Fruit fly (Drosophila melanogaster) whole organism, embryonic: ENCODE measurements around the gene Mlc-c.

Experiments used
- B-H2 ChIP-seq: fragments of 200-800 bp; sonication (Bioruptor generic); optimal IDR thresholded peaks from 2 replicates; lab custom pipeline; 2018; ENCODE audit warnings: missing biosample characterization, mild to moderate bottlenecking, missing genetic modification characterization
- CG13296 ChIP-seq: fragments of 200-800 bp; sonication (Bioruptor generic); optimal IDR thresholded peaks from 3 replicates; lab custom pipeline; 2018; ENCODE audit warnings: missing biosample characterization, mild to moderate bottlenecking, missing genetic modification characterization
- CG13424 ChIP-seq: fragments of 200-800 bp; sonication (Bioruptor generic); optimal IDR thresholded peaks from 2 replicates; lab custom pipeline; 2019; ENCODE audit warnings: missing biosample characterization, mild to moderate bottlenecking, missing genetic modification characterization, moderate library complexity
- CG16813 ChIP-seq: fragments of 200-800 bp; sonication (Bioruptor generic); IDR thresholded peaks from 3 replicates; pipeline ENCODE4 v1.3.6; 2022; ENCODE audit warnings: missing biosample characterization, missing genetic modification characterization; ENCODE audit not compliant: partially characterized antibody
- CG16815 ChIP-seq: fragments of 200-800 bp; sonication (Bioruptor generic); optimal IDR thresholded peaks from 3 replicates; lab custom pipeline; 2017; ENCODE audit warnings: missing biosample characterization, mild to moderate bottlenecking, missing genetic modification characterization
- CG17802 ChIP-seq: fragments of 200-800 bp; sonication (Bioruptor generic); optimal IDR thresholded peaks from 2 replicates; lab custom pipeline; 2018; ENCODE audit warnings: missing biosample characterization, mild to moderate bottlenecking, missing genetic modification characterization, moderate library complexity
- CG2875 ChIP-seq: fragments of 200-800 bp; sonication (Bioruptor generic); optimal IDR thresholded peaks from 2 replicates; lab custom pipeline; 2017; ENCODE audit warnings: missing biosample characterization, mild to moderate bottlenecking, missing genetic modification characterization, missing genetic modification reagents
- CG33213 ChIP-seq: fragments of 200-800 bp; sonication (Bioruptor generic); optimal IDR thresholded peaks from 3 replicates; lab custom pipeline; 2016; ENCODE audit warnings: missing biosample characterization, missing genetic modification characterization
- CG4282 ChIP-seq: fragments of 200-800 bp; sonication (Bioruptor generic); optimal IDR thresholded peaks from 2 replicates; lab custom pipeline; 2016; ENCODE audit warnings: missing biosample characterization, missing genetic modification characterization
- CG5245 ChIP-seq: fragments of 200-800 bp; sonication (Bioruptor generic); optimal IDR thresholded peaks from 3 replicates; lab custom pipeline; 2016; ENCODE audit warnings: missing biosample characterization, missing genetic modification characterization
- CG9215 ChIP-seq: fragments of 200-800 bp; sonication (Bioruptor generic); IDR thresholded peaks from 2 replicates; pipeline ENCODE4 v1.3.6; 2022; ENCODE audit warnings: missing biosample characterization, missing genetic modification characterization
- CG9876 ChIP-seq: fragments of 200-800 bp; sonication (Bioruptor generic); optimal IDR thresholded peaks from 2 replicates; lab custom pipeline; 2016; ENCODE audit warnings: missing biosample characterization, missing genetic modification characterization
- CkIIα-i1 ChIP-seq: fragments of 200-800 bp; sonication (Bioruptor generic); IDR thresholded peaks from 2 replicates; pipeline ENCODE4 v1.3.6; 2022; ENCODE audit warnings: missing biosample characterization, missing genetic modification characterization
- D ChIP-seq, 2 experiments: fragments of 200-800 bp in 1 of 2; fragments of >200 bp in 1 of 2; sonication (Bioruptor generic) in 1 of 2; optimal IDR thresholded peaks; 2 replicates in 1 of 2; 3 replicates in 1 of 2; lab custom pipeline; 2017; ENCODE audit warnings: mild to moderate bottlenecking in 1 of 2, missing biosample characterization in 1 of 2, missing genetic modification characterization in 1 of 2, missing genetic modification reagents in 1 of 2
- Dbx ChIP-seq: fragments of 200-800 bp; sonication (Bioruptor generic); IDR thresholded peaks from 3 replicates; pipeline ENCODE4 v1.3.6; 2022; ENCODE audit warnings: missing biosample characterization, missing genetic modification characterization
- ERR ChIP-seq: fragments of 200-800 bp; sonication (Bioruptor generic); optimal IDR thresholded peaks from 2 replicates; lab custom pipeline; 2016; ENCODE audit warnings: missing biosample characterization, missing genetic modification characterization
- Fer2 ChIP-seq: fragments of 200-800 bp; sonication (Bioruptor generic); optimal IDR thresholded peaks from 2 replicates; lab custom pipeline; 2018; ENCODE audit warnings: missing biosample characterization, mild to moderate bottlenecking, missing genetic modification characterization, moderate library complexity
- H15 ChIP-seq: fragments of 200-800 bp; sonication (Bioruptor generic); IDR thresholded peaks from 3 replicates; pipeline ENCODE4 v1.3.6; 2022; ENCODE audit warnings: missing biosample characterization, missing genetic modification characterization
- HLH3B ChIP-seq: fragments of 200-800 bp; sonication (Bioruptor generic); IDR thresholded peaks from 2 replicates; pipeline ENCODE4 v1.3.6; 2022; ENCODE audit warnings: missing biosample characterization, missing genetic modification characterization
- Hmr ChIP-seq: fragments of 200-800 bp; sonication (Bioruptor generic); optimal IDR thresholded peaks from 3 replicates; lab custom pipeline; 2017; ENCODE audit warnings: mild to moderate bottlenecking, missing biosample characterization, missing genetic modification reagents, missing genetic modification characterization
- Hr3 ChIP-seq: fragments of 200-800 bp; sonication (Bioruptor generic); optimal IDR thresholded peaks from 3 replicates; lab custom pipeline; 2016; ENCODE audit warnings: missing biosample characterization, missing genetic modification characterization
- Nf-YB ChIP-seq: fragments of 200-800 bp; sonication (Bioruptor generic); optimal IDR thresholded peaks from 3 replicates; lab custom pipeline; 2019; ENCODE audit warnings: missing biosample characterization, mild to moderate bottlenecking, missing genetic modification characterization, moderate library complexity
- NfI ChIP-seq: fragments of 200-800 bp; sonication (Bioruptor generic); optimal IDR thresholded peaks from 3 replicates; lab custom pipeline; 2018; ENCODE audit warnings: missing biosample characterization, mild to moderate bottlenecking, missing genetic modification characterization, moderate library complexity
- al ChIP-seq: fragments of 200-800 bp; sonication (Bioruptor generic); IDR thresholded peaks from 2 replicates; pipeline ENCODE4 v1.3.6; 2022; ENCODE audit warnings: missing biosample characterization, missing genetic modification characterization
- ato ChIP-seq: fragments of 200-800 bp; sonication (Bioruptor generic); IDR thresholded peaks from 2 replicates; pipeline ENCODE4 v1.3.6; 2022; ENCODE audit warnings: missing biosample characterization, missing genetic modification characterization; ENCODE audit not compliant: partially characterized antibody
- chif ChIP-seq, 2 experiments: fragments of 200-800 bp; sonication (Bioruptor generic); optimal IDR thresholded peaks; 3 replicates each; lab custom pipeline; 2016; ENCODE audit warnings: missing biosample characterization in 2 of 2, missing genetic modification characterization in 2 of 2
- da ChIP-seq: fragments of 200-800 bp; sonication (Bioruptor generic); optimal IDR thresholded peaks from 2 replicates; lab custom pipeline; 2016; ENCODE audit warnings: missing biosample characterization, missing genetic modification characterization
- dysf ChIP-seq: fragments of 200-800 bp; sonication (Bioruptor generic); IDR thresholded peaks from 3 replicates; pipeline ENCODE4 v1.3.6; 2022; ENCODE audit warnings: missing biosample characterization, missing genetic modification characterization
- emc ChIP-seq: fragments of 200-800 bp; sonication (Bioruptor generic); optimal IDR thresholded peaks from 2 replicates; lab custom pipeline; 2016; ENCODE audit warnings: missing biosample characterization, missing genetic modification characterization
- en ChIP-seq: fragments of 200-800 bp; sonication (Bioruptor generic); optimal IDR thresholded peaks from 2 replicates; lab custom pipeline; 2016; ENCODE audit warnings: missing biosample characterization, missing genetic modification characterization
- fd96Cb ChIP-seq: fragments of 200-800 bp; sonication (Bioruptor generic); optimal IDR thresholded peaks from 2 replicates; lab custom pipeline; 2018; ENCODE audit warnings: missing biosample characterization, mild to moderate bottlenecking, missing genetic modification characterization, moderate library complexity
- gcm2 ChIP-seq: fragments of 200-800 bp; sonication (Bioruptor generic); optimal IDR thresholded peaks from 2 replicates; lab custom pipeline; 2016; ENCODE audit warnings: missing biosample characterization, missing genetic modification characterization
- gem ChIP-seq: fragments of 200-800 bp; sonication (Bioruptor generic); optimal IDR thresholded peaks from 2 replicates; lab custom pipeline; 2019; ENCODE audit warnings: missing biosample characterization, mild to moderate bottlenecking, missing genetic modification characterization, moderate library complexity
- grau ChIP-seq: fragments of 200-800 bp; optimal IDR thresholded peaks from 3 replicates; lab custom pipeline; 2019; ENCODE audit warnings: missing biosample characterization, mild to moderate bottlenecking, missing genetic modification characterization, moderate library complexity
- hkb ChIP-seq, 2 experiments: fragments of 200-800 bp in 1 of 2; fragments of >200 bp in 1 of 2; sonication (Bioruptor generic) in 1 of 2; IDR thresholded peaks in 1 of 2; optimal IDR thresholded peaks in 1 of 2; 2 replicates each; pipeline versions ENCODE4 v1.3.6 to Lab custom; 2017 to 2022; ENCODE audit warnings: missing biosample characterization in 1 of 2, missing genetic modification characterization in 1 of 2
- kah ChIP-seq: fragments of 200-800 bp; sonication (Bioruptor generic); optimal IDR thresholded peaks from 2 replicates; lab custom pipeline; 2018; ENCODE audit warnings: missing biosample characterization, mild to moderate bottlenecking, missing genetic modification characterization
- klu ChIP-seq: fragments of 200-800 bp; sonication (Bioruptor generic); IDR thresholded peaks from 2 replicates; pipeline ENCODE4 v1.3.6; 2022; ENCODE audit warnings: missing biosample characterization, missing genetic modification characterization
- luna ChIP-seq: fragments of 200-800 bp; sonication (Bioruptor generic); optimal IDR thresholded peaks from 2 replicates; lab custom pipeline; 2016; ENCODE audit warnings: missing biosample characterization, missing genetic modification characterization
- nom ChIP-seq: fragments of 200-800 bp; sonication (Bioruptor generic); optimal IDR thresholded peaks from 2 replicates; lab custom pipeline; 2017; ENCODE audit warnings: missing biosample characterization, missing genetic modification characterization, mild to moderate bottlenecking, moderate library complexity, missing genetic modification reagents
- pum ChIP-seq: fragments of 200-800 bp; sonication (Bioruptor generic); optimal IDR thresholded peaks from 2 replicates; lab custom pipeline; 2016; ENCODE audit warnings: missing biosample characterization, missing genetic modification characterization
- sd ChIP-seq: fragments of 200-800 bp; sonication (Bioruptor generic); optimal IDR thresholded peaks from 3 replicates; lab custom pipeline; 2018; ENCODE audit warnings: missing biosample characterization, mild to moderate bottlenecking, missing genetic modification characterization, moderate library complexity
- slbo ChIP-seq: fragments of 200-800 bp; sonication (Bioruptor generic); IDR thresholded peaks from 2 replicates; pipeline ENCODE4 v1.3.6; 2022; ENCODE audit warnings: missing biosample characterization, missing genetic modification characterization
- slou ChIP-seq: fragments of 200-800 bp; sonication (Bioruptor generic); optimal IDR thresholded peaks from 3 replicates; lab custom pipeline; 2016; ENCODE audit warnings: missing biosample characterization, missing genetic modification characterization
- sna ChIP-seq: fragments of 200-800 bp; sonication (Bioruptor generic); IDR thresholded peaks from 2 replicates; pipeline ENCODE4 v1.3.6; 2022; ENCODE audit warnings: missing biosample characterization, missing genetic modification characterization; ENCODE audit not compliant: partially characterized antibody
- so ChIP-seq: fragments of 200-800 bp; sonication (Bioruptor generic); IDR thresholded peaks from 3 replicates; pipeline ENCODE4 v1.3.6; 2022; ENCODE audit warnings: missing biosample characterization, missing genetic modification characterization
- tin ChIP-seq: fragments of 200-800 bp; sonication (Bioruptor generic); optimal IDR thresholded peaks from 3 replicates; lab custom pipeline; 2016; ENCODE audit warnings: missing biosample characterization, missing genetic modification characterization
- toy ChIP-seq: fragments of 200-800 bp; sonication (Bioruptor generic); IDR thresholded peaks from 2 replicates; pipeline ENCODE4 v1.3.6; 2022; ENCODE audit warnings: missing biosample characterization, missing genetic modification characterization
- usp ChIP-seq: fragments of >200 bp; optimal IDR thresholded peaks from 2 replicates; lab custom pipeline; 2017; ENCODE audit warnings: missing biosample characterization, missing genetic modification characterization
- wek ChIP-seq: fragments of 200-800 bp; sonication (Bioruptor generic); optimal IDR thresholded peaks from 3 replicates; lab custom pipeline; 2018; ENCODE audit warnings: missing biosample characterization, mild to moderate bottlenecking, missing genetic modification characterization, moderate library complexity

Mlc-c gene

dm6 chrX:5648437-5648959 is 26.2 kb upstream of the Mlc-c start, which contains the start of gene OtopLa (continued):
- TF ChIP-seq Fer2 (tag; lab: Kevin White, UChicago) (peak; percentile 57), CG17802 (peak; percentile 73), CG33213 (GFP tag; lab: Kevin White, UChicago) (peak; percentile 65), dysf (GFP tag; lab: Robert Waterston, UW) (peak; percentile 87), gem (tag; lab: Kevin White, UChicago) (peak; percentile 89), CG5245 (GFP tag; lab: Kevin White, UChicago) (peak; percentile 82), ato (GFP tag; lab: Robert Waterston, UW) (no peak), usp (GFP tag; lab: Kevin White, UChicago) (no peak), B-H2 (GFP tag; lab: Kevin White, UChicago) (no peak), CG2875 (GFP tag; lab: Kevin White, UChicago) (peak; percentile 84), CkIIα-i1 (GFP tag; lab: Robert Waterston, UW) (peak; percentile 22; the same call in 1 of the 2 replicates), ERR (GFP tag; lab: Kevin White, UChicago) (peak; percentile 78), Nf-YB (GFP tag; lab: Kevin White, UChicago) (peak; percentile 56), da (peak; percentile 43), sna (GFP tag; lab: Robert Waterston, UW) (no peak), D (optimal IDR thresholded peaks at IDR 0.05; lab: Kevin White, UChicago) (no peak), D (GFP tag; optimal IDR thresholded peaks at IDR 0.05; lab: Kevin White, UChicago) (peak; percentile 86), wek (GFP tag; lab: Kevin White, UChicago) (peak; percentile 58), nom (GFP tag; lab: Kevin White, UChicago) (peak; percentile 26), NfI (GFP tag; lab: Kevin White, UChicago) (peak; percentile 81), slou (GFP tag; lab: Kevin White, UChicago) (peak; percentile 73), slbo (peak; percentile 86), hkb (optimal IDR thresholded peaks at IDR 0.05; lab: Kevin White, UChicago) (no peak), hkb (GFP tag; IDR thresholded peaks at IDR 0.05; lab: Robert Waterston, UW) (peak; percentile 90), luna (GFP tag; lab: Kevin White, UChicago) (peak; percentile 0), gcm2 (GFP tag; lab: Kevin White, UChicago) (peak; percentile 52), kah (peak; percentile 66), klu (GFP tag; lab: Robert Waterston, UW) (peak; percentile 65), HLH3B (GFP tag; lab: Robert Waterston, UW) (peak; percentile 90), pum (GFP tag; lab: Kevin White, UChicago) (peak; percentile 83), sd (peak; percentile 46), CG13424 (tag; lab: Kevin White, UChicago) (peak; percentile 85), toy (GFP tag; lab: Robert Waterston, UW) (peak; percentile 46; the same call in 1 of the 2 replicates), chif (GFP tag; optimal IDR thresholded peaks at IDR 0.05; lab: Kevin White, UChicago) (peak; percentile 83 to 88), tin (GFP tag; lab: Kevin White, UChicago) (peak; percentile 84), Hr3 (peak; percentile 71), CG9215 (GFP tag; lab: Robert Waterston, UW) (peak; percentile 68), H15 (GFP tag; lab: Robert Waterston, UW) (peak; percentile 76; the same call in 2 of the 3 replicates), Hmr (GFP tag; lab: Kevin White, UChicago) (peak; percentile 80), fd96Cb (peak; percentile 79), so (peak; percentile 90), CG16813 (no peak), al (GFP tag; lab: Robert Waterston, UW) (peak; percentile 55; the same call in 1 of the 2 replicates), CG9876 (peak; percentile 18), CG4282 (no peak), CG13296 (GFP tag; lab: Kevin White, UChicago) (peak; percentile 72), CG16815 (GFP tag; lab: Kevin White, UChicago) (peak; percentile 56), emc (GFP tag; lab: Kevin White, UChicago) (peak; percentile 18), grau (tag; lab: Kevin White, UChicago) (peak; percentile 77), en (peak; percentile 80), Dbx (GFP tag; lab: Robert Waterston, UW) (peak; percentile 79)
